Fruit fly (Drosophila melanogaster) whole organism, embryonic: ENCODE measurements around the gene loaf.

Experiments
- CG31365 ChIP-seq: fragments of 200-800 bp; sonication (Bioruptor generic); optimal IDR thresholded peaks from 2 replicates; lab custom pipeline; 2018; ENCODE audit warnings: missing biosample characterization, mild to moderate bottlenecking, missing genetic modification characterization
- MBD-R2 ChIP-seq: fragments of 200-800 bp; sonication (Bioruptor generic); IDR thresholded peaks from 2 replicates; pipeline ENCODE4 v1.3.6; 2022; ENCODE audit warnings: missing biosample characterization, missing genetic modification characterization
- corto ChIP-seq: fragments of 200-800 bp; sonication (Bioruptor generic); optimal IDR thresholded peaks from 2 replicates; lab custom pipeline; 2016; ENCODE audit warnings: missing biosample characterization, mild to moderate bottlenecking, missing genetic modification characterization, moderate library complexity
- fu2 ChIP-seq: fragments of 200-800 bp; sonication (Bioruptor generic); optimal IDR thresholded peaks from 2 replicates; lab custom pipeline; 2016; ENCODE audit warnings: missing biosample characterization, missing genetic modification characterization
- gcm2 ChIP-seq: fragments of 200-800 bp; sonication (Bioruptor generic); optimal IDR thresholded peaks from 2 replicates; lab custom pipeline; 2016; ENCODE audit warnings: missing biosample characterization, missing genetic modification characterization
- tna ChIP-seq: fragments of 200-800 bp; sonication (Bioruptor generic); IDR thresholded peaks from 2 replicates; pipeline ENCODE4 v1.3.6; 2022; ENCODE audit warnings: missing biosample characterization, missing genetic modification characterization; ENCODE audit not compliant: partially characterized antibody
- wor ChIP-seq: fragments of 200-800 bp; sonication (Bioruptor generic); IDR thresholded peaks from 2 replicates; pipeline ENCODE4 v1.3.6; 2022; ENCODE audit warnings: missing biosample characterization, missing genetic modification characterization

- TF ChIP-seq tna (no peak), MBD-R2 (GFP tag; lab: Robert Waterston, UW) (no peak), wor (no peak), gcm2 (GFP tag; lab: Kevin White, UChicago) (no peak), corto (GFP tag; lab: Kevin White, UChicago) (no peak), fu2 (GFP tag; lab: Kevin White, UChicago) (no peak), CG31365 (tag; lab: Kevin White, UChicago) (no peak)
Observed at dm6 chr3L:11716899-11717298, 49.1 kb downstream of the loaf start.
